Fruit fly (Drosophila melanogaster): Measurements from ENCODE around the gene Flo2.
A peak's percentile ranks its signal among the peaks of the same experiment; 100 is the strongest.

Flo2 gene

DNA sequence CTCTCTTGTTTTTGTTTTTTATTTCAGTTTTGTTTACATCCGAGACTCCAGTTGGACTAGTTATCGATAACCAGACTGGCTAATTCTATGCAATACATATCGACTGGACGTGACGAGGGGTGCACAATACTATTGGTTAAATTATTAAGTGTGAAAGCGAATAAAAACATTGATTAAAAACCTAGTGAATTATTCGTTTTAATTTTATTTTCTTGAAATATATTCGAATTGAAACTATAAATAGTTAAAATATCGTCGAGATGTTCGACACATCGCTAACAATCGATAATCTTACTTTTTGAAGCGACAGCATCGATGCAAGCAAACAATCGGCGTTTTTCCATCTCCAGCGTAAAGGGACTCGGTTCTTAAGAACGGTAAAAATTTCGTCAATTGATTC, at the start of gene Flo2, which contains the start of gene CG32590 (continued):
- TF ChIP-seq onecut (GFP tag; IDR thresholded peaks at IDR 0.05): 0 out of 2 replicates have a peak, but pooled peaks have one; percentile 25
- TF ChIP-seq CG3065 (GFP tag; optimal IDR thresholded peaks at IDR 0.05): peak; percentile 37
- no peak for TF ChIP-seq Tbp (GFP tag; optimal IDR thresholded peaks at IDR 0.05)
- peak; percentile 65 for TF ChIP-seq Myb (GFP tag; optimal IDR thresholded peaks at IDR 0.05)
- TF ChIP-seq ewg (GFP tag; optimal IDR thresholded peaks at IDR 0.05): peak; percentile 28
- peak; percentile 86 for TF ChIP-seq lilli (GFP tag; optimal IDR thresholded peaks at IDR 0.05)
- peak; percentile 82 for TF ChIP-seq ara (GFP tag; IDR thresholded peaks at IDR 0.05)
- peak; percentile 64; the same call in 2 of the 3 replicates for TF ChIP-seq CG11695 (GFP tag; IDR thresholded peaks at IDR 0.05)
- peak; percentile 66 for TF ChIP-seq Mad (GFP tag; optimal IDR thresholded peaks at IDR 0.05)
- peak; percentile 73; the same call in 2 of the 3 replicates for TF ChIP-seq H15 (GFP tag; IDR thresholded peaks at IDR 0.05)
- peak; percentile 79 to 81 for TF ChIP-seq dpn (GFP tag; optimal IDR thresholded peaks at IDR 0.05)
- peak; percentile 98 for TF ChIP-seq unc-4 (GFP tag; IDR thresholded peaks at IDR 0.05; ENCODE audit: partially characterized antibody)
- TF ChIP-seq Ptx1 (GFP tag; IDR thresholded peaks at IDR 0.05): peak; percentile 84
- no peak for TF ChIP-seq pan (optimal IDR thresholded peaks at IDR 0.05)
- peak in 1 of 2 experiments; percentile 80 for TF ChIP-seq pan (GFP tag; optimal IDR thresholded peaks at IDR 0.05 in 1 of 2, IDR thresholded peaks at IDR 0.05 in 1 of 2)
- no peak for TF ChIP-seq Hr39 (optimal IDR thresholded peaks at IDR 0.05)
- TF ChIP-seq ham (GFP tag; IDR thresholded peaks at IDR 0.05): no peak
- TF ChIP-seq stc (GFP tag; IDR thresholded peaks at IDR 0.05): peak; percentile 62; the same call in 1 of the 2 replicates
- no peak for TF ChIP-seq nau (GFP tag; optimal IDR thresholded peaks at IDR 0.05)
- TF ChIP-seq toy (GFP tag; IDR thresholded peaks at IDR 0.05): peak; percentile 43; the same call in 1 of the 2 replicates
- no peak for TF ChIP-seq CG7987 (GFP tag; optimal IDR thresholded peaks at IDR 0.05)
- peak; percentile 35 for TF ChIP-seq p53 (GFP tag; optimal IDR thresholded peaks at IDR 0.05)
- no peak for TF ChIP-seq kah (GFP tag; optimal IDR thresholded peaks at IDR 0.05)
- TF ChIP-seq Dp (GFP tag; optimal IDR thresholded peaks at IDR 0.05): peak; percentile 28
- TF ChIP-seq HmgD (GFP tag; optimal IDR thresholded peaks at IDR 0.05): no peak
- TF ChIP-seq twi (tag; optimal IDR thresholded peaks at IDR 0.05): peak; percentile 25
- TF ChIP-seq CG2129 (GFP tag; IDR thresholded peaks at IDR 0.05; ENCODE audit: partially characterized antibody): peak; percentile 92
- peak; percentile 77 for TF ChIP-seq Pdp1 (GFP tag; optimal IDR thresholded peaks at IDR 0.05)
- peak; percentile 83 for TF ChIP-seq tgo (GFP tag; IDR thresholded peaks at IDR 0.05)
- TF ChIP-seq CG1647 (GFP tag; optimal IDR thresholded peaks at IDR 0.05): peak; percentile 47
- TF ChIP-seq sc (optimal IDR thresholded peaks at IDR 0.05): no peak
- TF ChIP-seq sc (GFP tag; optimal IDR thresholded peaks at IDR 0.05): no peak
- peak; percentile 57 for TF ChIP-seq CG18476 (GFP tag; optimal IDR thresholded peaks at IDR 0.05)
- TF ChIP-seq CG17802 (tag; optimal IDR thresholded peaks at IDR 0.05): peak; percentile 3
- no peak for TF ChIP-seq CG7745 (tag; optimal IDR thresholded peaks at IDR 0.05)
- TF ChIP-seq Eip74EF (GFP tag; optimal IDR thresholded peaks at IDR 0.05): peak in 1 of 2 experiments; percentile 27
- TF ChIP-seq wor (GFP tag; IDR thresholded peaks at IDR 0.05): peak; percentile 61
- TF ChIP-seq CG12299 (tag; optimal IDR thresholded peaks at IDR 0.05): peak; percentile 61
- TF ChIP-seq CG14014 (GFP tag; IDR thresholded peaks at IDR 0.05): peak; percentile 67
- no peak for TF ChIP-seq sd (tag; optimal IDR thresholded peaks at IDR 0.05)
- peak; percentile 98 for TF ChIP-seq CG16813 (GFP tag; IDR thresholded peaks at IDR 0.05; ENCODE audit: partially characterized antibody)
- peak; percentile 81 for TF ChIP-seq Sin3A (optimal IDR thresholded peaks at IDR 0.05)
- peak; percentile 85 for TF ChIP-seq gem (tag; optimal IDR thresholded peaks at IDR 0.05)
- TF ChIP-seq ftz-f1 (GFP tag; optimal IDR thresholded peaks at IDR 0.05): no peak
- TF ChIP-seq Blimp-1 (GFP tag; optimal IDR thresholded peaks at IDR 0.05): peak; percentile 59
- peak; percentile 70 for TF ChIP-seq unpg (GFP tag; optimal IDR thresholded peaks at IDR 0.05)
- TF ChIP-seq cwo (GFP tag; optimal IDR thresholded peaks at IDR 0.05): peak; percentile 23
- peak; percentile 72 for TF ChIP-seq Vsx1 (GFP tag; optimal IDR thresholded peaks at IDR 0.05)
- TF ChIP-seq CG10321 (GFP tag; IDR thresholded peaks at IDR 0.05): 0 out of 2 replicates have a peak, but pooled peaks have one; percentile 14
- TF ChIP-seq CG11560 (tag; IDR thresholded peaks at IDR 0.05): peak; percentile 79
- peak; percentile 81 for TF ChIP-seq CG11247 (GFP tag; IDR thresholded peaks at IDR 0.05)
